Worm (Caenorhabditis elegans) whole organism, late embryonic: ENCODE measurements around the gene T22D1.1.
A peak's percentile ranks its signal among the peaks of the same experiment; 100 is the strongest.

ENCODE experiments used
- C08G9.2 ChIP-seq: sonication (generic microtip); optimal IDR thresholded peaks from 2 replicates; lab custom pipeline; 2016; ENCODE audit warnings: mild to moderate bottlenecking, missing genetic modification characterization, moderate library complexity, missing compliant biosample characterization
- C38D4.7 ChIP-seq: fragments of 200-800 bp; sonication (Bioruptor generic); optimal IDR thresholded peaks from 2 replicates; lab custom pipeline; 2018; ENCODE audit warnings: mild to moderate bottlenecking, missing genetic modification characterization, moderate library complexity, missing compliant biosample characterization
- K09A11.1 ChIP-seq: sonication (generic microtip); optimal IDR thresholded peaks from 2 replicates; lab custom pipeline; 2017; ENCODE audit warnings: antibody characterized with exemption, mild to moderate bottlenecking, missing genetic modification characterization, missing compliant biosample characterization; ENCODE audit not compliant: insufficient read depth
- T23F11.4 ChIP-seq: fragments of 200-800 bp; sonication (Bioruptor generic); optimal IDR thresholded peaks from 2 replicates; lab custom pipeline; 2018; ENCODE audit warnings: mild to moderate bottlenecking, missing genetic modification characterization, missing compliant biosample characterization
- Y22D7AL.16 ChIP-seq: sonication (generic microtip); optimal IDR thresholded peaks from 2 replicates; lab custom pipeline; 2016; ENCODE audit warnings: missing genetic modification characterization, missing compliant biosample characterization
- ama-1 ChIP-seq: fragments of 150-350 bp; optimal IDR thresholded peaks from 2 replicates; lab custom pipeline; 2014
- ceh-18 ChIP-seq: sonication (generic microtip); optimal IDR thresholded peaks from 2 replicates; lab custom pipeline; 2016; ENCODE audit warnings: missing genetic modification characterization, missing compliant biosample characterization
- ceh-30 ChIP-seq: fragments of 150-350 bp; optimal IDR thresholded peaks from 2 replicates; lab custom pipeline; 2014; ENCODE audit warnings: missing biosample characterization, missing genetic modification characterization
- ceh-31 ChIP-seq: sonication (generic microtip); optimal IDR thresholded peaks from 2 replicates; lab custom pipeline; 2016; ENCODE audit warnings: missing genetic modification characterization, missing compliant biosample characterization
- ceh-34 ChIP-seq: sonication (generic microtip); optimal IDR thresholded peaks from 2 replicates; lab custom pipeline; 2016; ENCODE audit warnings: mild to moderate bottlenecking, missing genetic modification characterization, missing compliant biosample characterization
- ceh-48 ChIP-seq: sonication (generic microtip); optimal IDR thresholded peaks from 2 replicates; lab custom pipeline; 2016; ENCODE audit warnings: missing genetic modification characterization, inconsistent platforms, missing compliant biosample characterization
- ceh-9 ChIP-seq: sonication (generic microtip); optimal IDR thresholded peaks from 2 replicates; lab custom pipeline; 2016; ENCODE audit warnings: mild to moderate bottlenecking, missing genetic modification characterization, inconsistent platforms, missing compliant biosample characterization
- che-1 ChIP-seq: sonication (generic microtip); optimal IDR thresholded peaks from 2 replicates; lab custom pipeline; 2016; ENCODE audit warnings: mild to moderate bottlenecking, missing genetic modification characterization, missing compliant biosample characterization
- dmd-4 ChIP-seq: sonication (generic microtip); optimal IDR thresholded peaks from 2 replicates; lab custom pipeline; 2016; ENCODE audit warnings: borderline replicate concordance, missing genetic modification characterization, missing compliant biosample characterization
- dve-1 ChIP-seq: sonication (generic microtip); optimal IDR thresholded peaks from 2 replicates; lab custom pipeline; 2017; ENCODE audit warnings: antibody characterized with exemption, mild to moderate bottlenecking, missing genetic modification characterization, missing compliant biosample characterization
- elt-4 ChIP-seq: sonication (generic microtip); optimal IDR thresholded peaks from 2 replicates; lab custom pipeline; 2016; ENCODE audit warnings: missing genetic modification characterization, missing compliant biosample characterization
- ets-4 ChIP-seq: sonication (generic microtip); optimal IDR thresholded peaks from 2 replicates; lab custom pipeline; 2016; ENCODE audit warnings: missing genetic modification characterization, missing compliant biosample characterization
- eyg-1 ChIP-seq: sonication (generic microtip); optimal IDR thresholded peaks from 2 replicates; lab custom pipeline; 2016; ENCODE audit warnings: missing genotype, missing genetic modification characterization, missing compliant biosample characterization
- fax-1 ChIP-seq: sonication (generic microtip); optimal IDR thresholded peaks from 2 replicates; lab custom pipeline; 2016; ENCODE audit warnings: missing genotype, missing genetic modification characterization, missing compliant biosample characterization
- gmeb-2 ChIP-seq: sonication (generic microtip); optimal IDR thresholded peaks from 2 replicates; lab custom pipeline; 2016; ENCODE audit warnings: missing genetic modification characterization, inconsistent platforms, missing compliant biosample characterization
- hlh-13 ChIP-seq: fragments of 200-800 bp; sonication (Bioruptor generic); optimal IDR thresholded peaks from 2 replicates; lab custom pipeline; 2018; ENCODE audit warnings: mild to moderate bottlenecking, missing genetic modification characterization, missing compliant biosample characterization
- hlh-15 ChIP-seq: sonication (generic microtip); optimal IDR thresholded peaks from 2 replicates; lab custom pipeline; 2016; ENCODE audit warnings: missing genetic modification characterization, missing compliant biosample characterization
- hlh-30 ChIP-seq: sonication (generic microtip); optimal IDR thresholded peaks from 2 replicates; lab custom pipeline; 2017; ENCODE audit warnings: antibody characterized with exemption, missing genetic modification characterization, missing compliant biosample characterization; ENCODE audit not compliant: insufficient read depth
- hlh-6 ChIP-seq: sonication (generic microtip); optimal IDR thresholded peaks from 2 replicates; lab custom pipeline; 2016; ENCODE audit warnings: missing genotype, missing genetic modification characterization, missing compliant biosample characterization
- hlh-8 ChIP-seq: sonication (generic microtip); optimal IDR thresholded peaks from 2 replicates; lab custom pipeline; 2016; ENCODE audit warnings: missing genotype, missing genetic modification characterization, missing compliant biosample characterization
- lim-6 ChIP-seq: sonication (generic microtip); optimal IDR thresholded peaks from 2 replicates; lab custom pipeline; 2016; ENCODE audit warnings: missing genetic modification characterization, missing compliant biosample characterization
- madf-2 ChIP-seq: sonication (generic microtip); optimal IDR thresholded peaks from 2 replicates; lab custom pipeline; 2017; ENCODE audit warnings: missing genetic modification characterization, missing compliant biosample characterization
- mec-3 ChIP-seq: sonication (generic microtip); optimal IDR thresholded peaks from 2 replicates; lab custom pipeline; 2016; ENCODE audit warnings: borderline replicate concordance, missing genetic modification characterization, missing compliant biosample characterization
- nfya-1 ChIP-seq: sonication (generic microtip); optimal IDR thresholded peaks from 2 replicates; lab custom pipeline; 2017; ENCODE audit warnings: missing genetic modification characterization, mild to moderate bottlenecking, missing compliant biosample characterization, antibody characterized with exemption, moderate library complexity
- nhr-232 ChIP-seq: sonication (generic microtip); optimal IDR thresholded peaks from 2 replicates; lab custom pipeline; 2016; ENCODE audit warnings: missing genetic modification characterization, missing compliant biosample characterization
- odd-2 ChIP-seq: sonication (generic microtip); optimal IDR thresholded peaks from 2 replicates; lab custom pipeline; 2017; ENCODE audit warnings: antibody characterized with exemption, mild to moderate bottlenecking, missing genetic modification characterization, missing compliant biosample characterization
- pax-1 ChIP-seq: fragments of 150-350 bp; optimal IDR thresholded peaks from 2 replicates; lab custom pipeline; 2014; ENCODE audit warnings: missing biosample characterization, missing genetic modification characterization
- pha-2 ChIP-seq: sonication (generic microtip); optimal IDR thresholded peaks from 2 replicates; lab custom pipeline; 2017; ENCODE audit warnings: mild to moderate bottlenecking, missing genetic modification characterization, missing compliant biosample characterization
- pqm-1 ChIP-seq: sonication (generic microtip); optimal IDR thresholded peaks from 2 replicates; lab custom pipeline; 2016; ENCODE audit warnings: missing genetic modification characterization, missing compliant biosample characterization
- pros-1 ChIP-seq: fragments of 150-350 bp; optimal IDR thresholded peaks from 2 replicates; lab custom pipeline; 2014; ENCODE audit warnings: missing biosample characterization, missing genetic modification reagents, missing genetic modification characterization
- ref-2 ChIP-seq: sonication (generic microtip); optimal IDR thresholded peaks from 2 replicates; lab custom pipeline; 2016; ENCODE audit warnings: missing genetic modification characterization, missing compliant biosample characterization
- rnt-1 ChIP-seq: sonication (generic microtip); optimal IDR thresholded peaks from 2 replicates; lab custom pipeline; 2016; ENCODE audit warnings: missing genetic modification characterization, missing compliant biosample characterization
- sox-2 ChIP-seq: fragments of 200-800 bp; sonication (Bioruptor generic); IDR thresholded peaks from 2 replicates; pipeline ENCODE4 v1.3.6; 2022; ENCODE audit warnings: missing genetic modification reagents, missing genetic modification characterization, missing compliant biosample characterization
- tbx-2 ChIP-seq: sonication (generic microtip); optimal IDR thresholded peaks from 2 replicates; lab custom pipeline; 2016; ENCODE audit warnings: missing genetic modification characterization, missing compliant biosample characterization
- ttx-3 ChIP-seq: sonication (generic microtip); optimal IDR thresholded peaks from 2 replicates; lab custom pipeline; 2016; ENCODE audit warnings: missing genetic modification reagents, missing genetic modification characterization, missing compliant biosample characterization
- unc-42 ChIP-seq: sonication (generic microtip); optimal IDR thresholded peaks from 2 replicates; lab custom pipeline; 2016; ENCODE audit warnings: missing genotype, missing genetic modification characterization, missing compliant biosample characterization
- ztf-16 ChIP-seq: sonication (generic microtip); optimal IDR thresholded peaks from 2 replicates; lab custom pipeline; 2017; ENCODE audit warnings: missing genetic modification characterization, missing compliant biosample characterization

Gene T22D1.1

ce11 chrIV:6919318-6919717 is 3.9 kb upstream of the T22D1.1 start, which contains the start of gene ruvb-2:
Gene ruvb-2, minus strand, starts transcription at chrIV:6919406.
- TF ChIP-seq pqm-1 (tag; lab: Kevin White, UChicago) (no peak), ceh-30 (tag; lab: Kevin White, UChicago) (no peak), tbx-2 (tag; lab: Kevin White, UChicago) (no peak), ama-1 (lab: Kevin White, UChicago) (no peak), ceh-34 (peak; percentile 38), dve-1 (tag; lab: Kevin White, UChicago) (no peak), Y22D7AL.16 (tag; lab: Kevin White, UChicago) (no peak), mec-3 (tag; lab: Kevin White, UChicago) (no peak), elt-4 (no peak), eyg-1 (tag; lab: Kevin White, UChicago) (no peak), lim-6 (tag; lab: Kevin White, UChicago) (no peak), che-1 (tag; lab: Kevin White, UChicago) (no peak), rnt-1 (tag; lab: Kevin White, UChicago) (no peak), nfya-1 (tag; lab: Kevin White, UChicago) (peak; percentile 62), ceh-18 (tag; lab: Kevin White, UChicago) (peak; percentile 12), unc-42 (tag; lab: Kevin White, UChicago) (peak; percentile 77), ceh-31 (tag; lab: Kevin White, UChicago) (peak; percentile 48), T23F11.4 (GFP tag; lab: Kevin White, UChicago) (no peak), C08G9.2 (tag; lab: Kevin White, UChicago) (no peak), hlh-13 (GFP tag; lab: Kevin White, UChicago) (no peak), ttx-3 (tag; lab: Kevin White, UChicago) (peak; percentile 2), ceh-48 (no peak), hlh-30 (tag; lab: Kevin White, UChicago) (peak; percentile 48), fax-1 (tag; lab: Kevin White, UChicago) (no peak), K09A11.1 (tag; lab: Kevin White, UChicago) (no peak), sox-2 (GFP tag; lab: Robert Waterston, UW) (no peak), hlh-15 (tag; lab: Kevin White, UChicago) (no peak), pha-2 (tag; lab: Kevin White, UChicago) (no peak), hlh-6 (no peak), pax-1 (tag; lab: Kevin White, UChicago) (no peak), dmd-4 (tag; lab: Kevin White, UChicago) (no peak), odd-2 (no peak), C38D4.7 (GFP tag; lab: Kevin White, UChicago) (no peak), hlh-8 (tag; lab: Kevin White, UChicago) (no peak), ceh-9 (tag; lab: Kevin White, UChicago) (no peak)
- TF ChIP-seq, all 69 proteins: peak for 7

ce11 chrIV:6920063-6920462 is 3.1 kb upstream of the T22D1.1 start, which contains the start of gene T22D1.18:
Gene T22D1.18, minus strand, starts transcription at chrIV:6920163.
- TF ChIP-seq madf-2 (tag; lab: Kevin White, UChicago) (no peak), ceh-9 (tag; lab: Kevin White, UChicago) (no peak), nhr-232 (tag; lab: Kevin White, UChicago) (no peak), ttx-3 (tag; lab: Kevin White, UChicago) (no peak), hlh-13 (GFP tag; lab: Kevin White, UChicago) (no peak), pros-1 (tag; lab: Kevin White, UChicago) (no peak), hlh-6 (no peak), hlh-30 (tag; lab: Kevin White, UChicago) (no peak), unc-42 (tag; lab: Kevin White, UChicago) (no peak), ztf-16 (no peak), ets-4 (tag; lab: Kevin White, UChicago) (no peak), gmeb-2 (no peak), C38D4.7 (GFP tag; lab: Kevin White, UChicago) (no peak), ref-2 (tag; lab: Kevin White, UChicago) (no peak), ceh-18 (tag; lab: Kevin White, UChicago) (no peak)
